Fruit fly (Drosophila melanogaster): ENCODE measurements around the gene CG31998.

dm6 chr4:231185-231584, 25.4 kb upstream of the CG31998 start:
- TF ChIP-seq tai (GFP tag; optimal IDR thresholded peaks at IDR 0.05) (no peak), sage (GFP tag; optimal IDR thresholded peaks at IDR 0.05) (no peak), Mio (GFP tag; optimal IDR thresholded peaks at IDR 0.05) (no peak), psq (GFP tag; optimal IDR thresholded peaks at IDR 0.05) (no peak), br (GFP tag; optimal IDR thresholded peaks at IDR 0.05) (no peak), Hr78 (GFP tag; optimal IDR thresholded peaks at IDR 0.05) (no peak), HLH106 (tag; optimal IDR thresholded peaks at IDR 0.05) (no peak), pan (optimal IDR thresholded peaks at IDR 0.05) (no peak)

Measured in whole organism, wandering third instar larva.